Fruit fly (Drosophila melanogaster): ENCODE data around the gene lft.

Gene lft

DNA sequence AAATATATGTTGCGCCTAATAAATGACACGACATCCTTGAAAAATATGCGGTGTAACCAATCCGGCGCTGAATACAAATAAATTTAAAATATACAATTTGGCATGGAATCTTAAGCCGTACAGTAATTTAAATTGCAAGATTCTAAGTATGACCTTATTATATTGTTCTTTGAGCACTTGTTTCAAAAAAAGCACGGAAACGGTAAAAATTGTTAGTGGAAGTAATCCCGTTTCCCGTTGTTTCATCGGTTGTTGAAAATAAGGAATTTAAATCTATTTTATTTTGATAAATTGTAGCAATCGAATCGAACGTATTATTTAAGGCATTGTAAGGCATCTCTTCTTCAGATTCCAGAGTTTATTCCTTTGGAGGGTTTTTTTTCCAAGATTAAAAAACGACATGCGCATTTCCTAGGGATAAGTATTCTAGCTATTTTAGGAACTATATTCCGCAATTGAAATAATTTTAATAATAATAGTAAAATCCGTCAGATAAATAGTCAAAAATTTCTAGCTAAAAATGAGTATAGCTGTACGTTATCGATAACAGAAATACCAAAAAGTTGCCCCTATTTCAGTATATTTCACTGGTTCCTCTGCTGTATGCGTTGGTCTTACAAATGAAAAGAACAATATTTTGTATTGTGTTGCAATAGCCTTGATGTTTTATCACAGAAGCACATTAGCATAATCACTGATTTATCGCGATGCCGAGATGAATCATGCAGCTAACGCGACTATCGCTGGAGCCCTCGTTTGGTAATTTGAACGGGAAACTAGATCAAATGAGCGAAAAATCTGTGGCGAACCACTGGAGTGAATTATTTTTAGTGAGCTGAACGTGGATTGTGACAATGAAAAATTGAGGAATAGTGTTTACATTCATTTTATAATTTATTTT is 30.9 kb upstream of the lft start, which contains the start of gene GATAd (continued):
- TF ChIP-seq Tbp (GFP tag; optimal IDR thresholded peaks at IDR 0.05) = peak; percentile 64
- TF ChIP-seq CG3065 (GFP tag; optimal IDR thresholded peaks at IDR 0.05) = no peak
- TF ChIP-seq CG11398 (GFP tag; optimal IDR thresholded peaks at IDR 0.05) = no peak
- TF ChIP-seq slp2 (GFP tag; optimal IDR thresholded peaks at IDR 0.05) = no peak
- no peak for TF ChIP-seq HmgD (GFP tag; optimal IDR thresholded peaks at IDR 0.05)
- no peak for TF ChIP-seq Mad (GFP tag; optimal IDR thresholded peaks at IDR 0.05)
- no peak for TF ChIP-seq CHES-1-like (GFP tag; optimal IDR thresholded peaks at IDR 0.05)
- TF ChIP-seq gro (GFP tag; optimal IDR thresholded peaks at IDR 0.05) = no peak
- TF ChIP-seq Trl (optimal IDR thresholded peaks at IDR 0.05) = no peak
- TF ChIP-seq Trl (GFP tag; optimal IDR thresholded peaks at IDR 0.05) = no peak
- TF ChIP-seq ara (GFP tag; IDR thresholded peaks at IDR 0.05) = no peak
- TF ChIP-seq Dek (tag; optimal IDR thresholded peaks at IDR 0.05) = peak; percentile 15
- peak; percentile 29 for TF ChIP-seq CG12391 (tag; optimal IDR thresholded peaks at IDR 0.05)
- no peak for TF ChIP-seq CG1792 (GFP tag; optimal IDR thresholded peaks at IDR 0.05)
- peak; percentile 52 for TF ChIP-seq CG9797 (GFP tag; optimal IDR thresholded peaks at IDR 0.05)
- TF ChIP-seq CrebB (tag; optimal IDR thresholded peaks at IDR 0.05) = no peak
- TF ChIP-seq CG10654 (GFP tag; optimal IDR thresholded peaks at IDR 0.05) = no peak
- TF ChIP-seq insv (GFP tag; optimal IDR thresholded peaks at IDR 0.05) = no peak
- TF ChIP-seq CG17359 (tag; optimal IDR thresholded peaks at IDR 0.05) = no peak
- peak; percentile 6; the same call in 1 of the 2 replicates for TF ChIP-seq CG6689 (GFP tag; IDR thresholded peaks at IDR 0.05)
- TF ChIP-seq abd-A (tag; optimal IDR thresholded peaks at IDR 0.05) = no peak
- TF ChIP-seq CG31441 (GFP tag; IDR thresholded peaks at IDR 0.05) = no peak
- peak; percentile 33 for TF ChIP-seq Dp (GFP tag; optimal IDR thresholded peaks at IDR 0.05)
- TF ChIP-seq exex (tag; optimal IDR thresholded peaks at IDR 0.05) = peak; percentile 18
- TF ChIP-seq gcm2 (GFP tag; optimal IDR thresholded peaks at IDR 0.05) = no peak
- no peak for TF ChIP-seq CG3281 (GFP tag; optimal IDR thresholded peaks at IDR 0.05)
- no peak for TF ChIP-seq h (optimal IDR thresholded peaks at IDR 0.05)
- no peak for TF ChIP-seq pnt (GFP tag; optimal IDR thresholded peaks at IDR 0.05)
- TF ChIP-seq Opbp (GFP tag; IDR thresholded peaks at IDR 0.05; ENCODE audit: partially characterized antibody) = no peak
- TF ChIP-seq YL-1 (GFP tag; optimal IDR thresholded peaks at IDR 0.05) = peak; percentile 16
- peak; percentile 79 for TF ChIP-seq CG8281 (tag; optimal IDR thresholded peaks at IDR 0.05)
- no peak for TF ChIP-seq Fer2 (tag; optimal IDR thresholded peaks at IDR 0.05)
- no peak for TF ChIP-seq CG5245 (GFP tag; optimal IDR thresholded peaks at IDR 0.05)
- TF ChIP-seq hth (optimal IDR thresholded peaks at IDR 0.05) = no peak
- TF ChIP-seq ewg (GFP tag; optimal IDR thresholded peaks at IDR 0.05) = peak; percentile 3
- TF ChIP-seq CG43689 (GFP tag; IDR thresholded peaks at IDR 0.05) = no peak
- TF ChIP-seq CG10979 (tag; optimal IDR thresholded peaks at IDR 0.05) = no peak
- TF ChIP-seq E2f1 (GFP tag; IDR thresholded peaks at IDR 0.05) = no peak
- TF ChIP-seq CG3838 (GFP tag; optimal IDR thresholded peaks at IDR 0.05) = no peak
- TF ChIP-seq CG17802 (tag; optimal IDR thresholded peaks at IDR 0.05) = no peak
- no peak for TF ChIP-seq CG4707 (GFP tag; optimal IDR thresholded peaks at IDR 0.05)
- TF ChIP-seq CG14667 (GFP tag; IDR thresholded peaks at IDR 0.05) = no peak
- TF ChIP-seq ttk (GFP tag; IDR thresholded peaks at IDR 0.05) = no peak
- no peak for TF ChIP-seq CG4328 (GFP tag; optimal IDR thresholded peaks at IDR 0.05)
- no peak for TF ChIP-seq Doc3 (GFP tag; IDR thresholded peaks at IDR 0.05; ENCODE audit: partially characterized antibody)
- no peak for TF ChIP-seq nau (GFP tag; optimal IDR thresholded peaks at IDR 0.05)
- TF ChIP-seq CG33557 (GFP tag; optimal IDR thresholded peaks at IDR 0.05) = peak; percentile 12
- no peak for TF ChIP-seq NFAT (GFP tag; IDR thresholded peaks at IDR 0.05)
- TF ChIP-seq CG2120 (GFP tag; optimal IDR thresholded peaks at IDR 0.05) = peak; percentile 9
- no peak for TF ChIP-seq mirr (GFP tag; optimal IDR thresholded peaks at IDR 0.05)
- TF ChIP-seq CG12104 (GFP tag; optimal IDR thresholded peaks at IDR 0.05) = no peak

Measured in whole organism, embryonic.